Fruit fly (Drosophila melanogaster): ENCODE measurements around the gene ND-13B.

The ND-13B gene

dm6 chr3L:10656451-10657198 lies 37.3 kb downstream of the ND-13B start (continued):
- no peak for TF ChIP-seq prd (optimal IDR thresholded peaks at IDR 0.05)
- TF ChIP-seq prd (GFP tag; IDR thresholded peaks at IDR 0.05): no peak
- TF ChIP-seq tap (tag; optimal IDR thresholded peaks at IDR 0.05): peak; percentile 23
- TF ChIP-seq gem (tag; optimal IDR thresholded peaks at IDR 0.05): peak; percentile 69
- TF ChIP-seq CG2875 (GFP tag; optimal IDR thresholded peaks at IDR 0.05): peak; percentile 82
- TF ChIP-seq Fer1 (GFP tag; optimal IDR thresholded peaks at IDR 0.05): peak; percentile 74
- TF ChIP-seq CG9817 (tag; optimal IDR thresholded peaks at IDR 0.05): peak; percentile 45
- peak; percentile 62 for TF ChIP-seq HmgZ (tag; optimal IDR thresholded peaks at IDR 0.05)
- TF ChIP-seq zf30C (GFP tag; optimal IDR thresholded peaks at IDR 0.05): no peak
- TF ChIP-seq Aef1 (GFP tag; IDR thresholded peaks at IDR 0.05): no peak
- TF ChIP-seq CG1647 (GFP tag; optimal IDR thresholded peaks at IDR 0.05): peak; percentile 71
- peak; percentile 12 for TF ChIP-seq Dip3 (GFP tag; optimal IDR thresholded peaks at IDR 0.05)
- TF ChIP-seq Mrtf (GFP tag; IDR thresholded peaks at IDR 0.05): no peak
- no peak for TF ChIP-seq fd102C (GFP tag; optimal IDR thresholded peaks at IDR 0.05)
- peak; percentile 74 for TF ChIP-seq CG12236 (GFP tag; optimal IDR thresholded peaks at IDR 0.05)
- no peak for TF ChIP-seq Dll (GFP tag; IDR thresholded peaks at IDR 0.05; ENCODE audit: partially characterized antibody)
- TF ChIP-seq Jarid2 (GFP tag; optimal IDR thresholded peaks at IDR 0.05): peak; percentile 59
- peak; percentile 63 for TF ChIP-seq dmrt99B (tag; optimal IDR thresholded peaks at IDR 0.05)
- no peak for TF ChIP-seq wor (GFP tag; IDR thresholded peaks at IDR 0.05)
- TF ChIP-seq CG9797 (GFP tag; optimal IDR thresholded peaks at IDR 0.05): no peak
- TF ChIP-seq fd96Cb (tag; optimal IDR thresholded peaks at IDR 0.05): peak; percentile 39
- no peak for TF ChIP-seq CG13287 (GFP tag; IDR thresholded peaks at IDR 0.05; ENCODE audit: partially characterized antibody)
- TF ChIP-seq Lim3 (GFP tag; IDR thresholded peaks at IDR 0.05): no peak
- no peak for TF ChIP-seq vvl (GFP tag; IDR thresholded peaks at IDR 0.05)
- peak; percentile 0 for TF ChIP-seq trem (tag; optimal IDR thresholded peaks at IDR 0.05)
- TF ChIP-seq CG12391 (tag; optimal IDR thresholded peaks at IDR 0.05): peak; percentile 46
- TF ChIP-seq CHES-1-like (GFP tag; optimal IDR thresholded peaks at IDR 0.05): peak; percentile 49
- TF ChIP-seq CG2199 (GFP tag; IDR thresholded peaks at IDR 0.05): no peak
- peak; percentile 46 for TF ChIP-seq ac (GFP tag; optimal IDR thresholded peaks at IDR 0.05)
- TF ChIP-seq peb (GFP tag; IDR thresholded peaks at IDR 0.05): no peak
- TF ChIP-seq CG2202 (tag; optimal IDR thresholded peaks at IDR 0.05): peak; percentile 68
- peak; percentile 69 for TF ChIP-seq unpg (GFP tag; optimal IDR thresholded peaks at IDR 0.05)
- no peak for TF ChIP-seq CG3726 (GFP tag; IDR thresholded peaks at IDR 0.05)
- TF ChIP-seq nmo (GFP tag; optimal IDR thresholded peaks at IDR 0.05): no peak
- TF ChIP-seq CG16813 (GFP tag; IDR thresholded peaks at IDR 0.05; ENCODE audit: partially characterized antibody): no peak
- TF ChIP-seq az2 (GFP tag; optimal IDR thresholded peaks at IDR 0.05): peak; percentile 32
- TF ChIP-seq CG2116 (GFP tag; optimal IDR thresholded peaks at IDR 0.05): peak; percentile 60
- TF ChIP-seq Nf-YB (GFP tag; optimal IDR thresholded peaks at IDR 0.05): peak; percentile 47
- peak; percentile 70 for TF ChIP-seq Mes4 (GFP tag; optimal IDR thresholded peaks at IDR 0.05)
- TF ChIP-seq PHDP (tag; optimal IDR thresholded peaks at IDR 0.05): peak; percentile 75
- TF ChIP-seq seq (GFP tag; IDR thresholded peaks at IDR 0.05): peak; percentile 64; the same call in 1 of the 2 replicates
- peak; percentile 42 for TF ChIP-seq pho (GFP tag; optimal IDR thresholded peaks at IDR 0.05)
- peak; percentile 70 for TF ChIP-seq Sox102F (GFP tag; optimal IDR thresholded peaks at IDR 0.05)
- TF ChIP-seq CG4854 (GFP tag; optimal IDR thresholded peaks at IDR 0.05): peak; percentile 64
- no peak for TF ChIP-seq CG4282 (GFP tag; optimal IDR thresholded peaks at IDR 0.05)
- no peak for TF ChIP-seq pita (GFP tag; optimal IDR thresholded peaks at IDR 0.05)
- TF ChIP-seq CG11093 (GFP tag; IDR thresholded peaks at IDR 0.05): no peak; the same call in 2 of the 3 replicates
- no peak for TF ChIP-seq CG11085 (GFP tag; IDR thresholded peaks at IDR 0.05)
- no peak for TF ChIP-seq CG6791 (GFP tag; IDR thresholded peaks at IDR 0.05; ENCODE audit: partially characterized antibody)
